Fruit fly (Drosophila melanogaster): Measurements from ENCODE around the gene Hml.

Hml gene

dm6 chr3L:13905515-13905914, 59.7 kb downstream of the Hml start (continued):
- peak; percentile 43 for TF ChIP-seq CG14710 (tag; optimal IDR thresholded peaks at IDR 0.05)
- TF ChIP-seq disco-r (GFP tag; optimal IDR thresholded peaks at IDR 0.05), result no peak
- peak; percentile 57 for TF ChIP-seq unpg (GFP tag; optimal IDR thresholded peaks at IDR 0.05)
- no peak for TF ChIP-seq ranshi (GFP tag; IDR thresholded peaks at IDR 0.05)
- TF ChIP-seq sob (GFP tag; IDR thresholded peaks at IDR 0.05), result peak; percentile 57
- peak; percentile 4 for TF ChIP-seq CG12299 (tag; optimal IDR thresholded peaks at IDR 0.05)
- peak; percentile 32 for TF ChIP-seq CG4424 (GFP tag; optimal IDR thresholded peaks at IDR 0.05)
- TF ChIP-seq NK7.1 (GFP tag; optimal IDR thresholded peaks at IDR 0.05), result no peak
- TF ChIP-seq CG6175 (GFP tag; IDR thresholded peaks at IDR 0.05), result no peak
- TF ChIP-seq mam (GFP tag; optimal IDR thresholded peaks at IDR 0.05), result no peak
- no peak for TF ChIP-seq klu (GFP tag; IDR thresholded peaks at IDR 0.05)
- peak; percentile 84 for TF ChIP-seq Hmr (GFP tag; optimal IDR thresholded peaks at IDR 0.05)
- TF ChIP-seq CG30403 (GFP tag; optimal IDR thresholded peaks at IDR 0.05), result peak; percentile 35
- TF ChIP-seq CG4617 (GFP tag; optimal IDR thresholded peaks at IDR 0.05; ENCODE audit: borderline replicate concordance), result no peak
- no peak; the same call in 1 of the 2 replicates for TF ChIP-seq CG5953 (GFP tag; IDR thresholded peaks at IDR 0.05)
- peak; percentile 81 for TF ChIP-seq CG7556 (GFP tag; optimal IDR thresholded peaks at IDR 0.05)
- TF ChIP-seq lilli (GFP tag; optimal IDR thresholded peaks at IDR 0.05), result peak; percentile 20
- TF ChIP-seq CG8924 (tag; optimal IDR thresholded peaks at IDR 0.05), result peak; percentile 81
- TF ChIP-seq CG13296 (GFP tag; optimal IDR thresholded peaks at IDR 0.05), result peak; percentile 69
- TF ChIP-seq H15 (GFP tag; IDR thresholded peaks at IDR 0.05), result no peak
- peak; percentile 56; the same call in 2 of the 3 replicates for TF ChIP-seq dysf (GFP tag; IDR thresholded peaks at IDR 0.05)
- peak; percentile 22 for TF ChIP-seq Jarid2 (GFP tag; optimal IDR thresholded peaks at IDR 0.05)
- peak; percentile 57 for TF ChIP-seq CG6689 (GFP tag; IDR thresholded peaks at IDR 0.05)
- TF ChIP-seq shn (GFP tag; optimal IDR thresholded peaks at IDR 0.05), result no peak
- peak in 1 of 2 experiments; percentile 33 for TF ChIP-seq eve (GFP tag; optimal IDR thresholded peaks at IDR 0.05)
- no peak for TF ChIP-seq slp2 (GFP tag; optimal IDR thresholded peaks at IDR 0.05)
- TF ChIP-seq Pdp1 (GFP tag; optimal IDR thresholded peaks at IDR 0.05), result peak in 1 of 2 experiments; percentile 25
- TF ChIP-seq tap (tag; optimal IDR thresholded peaks at IDR 0.05), result peak; percentile 69
- TF ChIP-seq CG2120 (GFP tag; optimal IDR thresholded peaks at IDR 0.05), result peak; percentile 55
- TF ChIP-seq CG10543 (GFP tag; optimal IDR thresholded peaks at IDR 0.05), result peak; percentile 36
- no peak for TF ChIP-seq pnt (GFP tag; optimal IDR thresholded peaks at IDR 0.05)
- no peak for TF ChIP-seq Chrac-16 (GFP tag; optimal IDR thresholded peaks at IDR 0.05)
- peak; percentile 33 for TF ChIP-seq B-H2 (GFP tag; optimal IDR thresholded peaks at IDR 0.05)
- TF ChIP-seq gce (GFP tag; IDR thresholded peaks at IDR 0.05), result no peak
- no peak for TF ChIP-seq CG7745 (tag; optimal IDR thresholded peaks at IDR 0.05)
- peak; percentile 68 for TF ChIP-seq Fer3 (tag; optimal IDR thresholded peaks at IDR 0.05)
- TF ChIP-seq CG9727 (GFP tag; optimal IDR thresholded peaks at IDR 0.05), result peak; percentile 67
- TF ChIP-seq CG43689 (GFP tag; IDR thresholded peaks at IDR 0.05), result 0 out of 2 replicates have a peak, but pooled peaks have one; percentile 27
- TF ChIP-seq CG18764 (GFP tag; optimal IDR thresholded peaks at IDR 0.05), result peak; percentile 16
- no peak for TF ChIP-seq zen2 (GFP tag; IDR thresholded peaks at IDR 0.05; ENCODE audit: partially characterized antibody)
- peak; percentile 17 for TF ChIP-seq ewg (GFP tag; optimal IDR thresholded peaks at IDR 0.05)
- TF ChIP-seq exex (tag; optimal IDR thresholded peaks at IDR 0.05), result peak; percentile 18
- TF ChIP-seq ind (GFP tag; optimal IDR thresholded peaks at IDR 0.05), result peak; percentile 47
- peak; percentile 50 for TF ChIP-seq odd (GFP tag; optimal IDR thresholded peaks at IDR 0.05)
- peak; percentile 90 for TF ChIP-seq CG18599 (GFP tag; optimal IDR thresholded peaks at IDR 0.05)
- peak; percentile 50; the same call in 1 of the 2 replicates for TF ChIP-seq stc (GFP tag; IDR thresholded peaks at IDR 0.05)
- TF ChIP-seq Dad (GFP tag; optimal IDR thresholded peaks at IDR 0.05), result no peak
- TF ChIP-seq pzg (GFP tag; optimal IDR thresholded peaks at IDR 0.05), result no peak
- peak; percentile 91 for TF ChIP-seq lab (GFP tag; optimal IDR thresholded peaks at IDR 0.05)
- TF ChIP-seq E2f2 (GFP tag; IDR thresholded peaks at IDR 0.05), result no peak
- peak; percentile 82 for TF ChIP-seq CoRest (tag; optimal IDR thresholded peaks at IDR 0.05)
